Fruit fly (Drosophila melanogaster) whole organism, embryonic: ENCODE measurements around the gene Desat2.
"Not testable (repeated sequence)": the region's sequence is repeated elsewhere in the genome, so short reads cannot be mapped to it uniquely, and the experiment has no call there.

Experiments
- Antp ChIP-seq: fragments of 200-800 bp; sonication (Bioruptor generic); optimal IDR thresholded peaks from 3 replicates; lab custom pipeline; 2016; ENCODE audit warnings: missing biosample characterization, missing genetic modification characterization
- B-H2 ChIP-seq: fragments of 200-800 bp; sonication (Bioruptor generic); optimal IDR thresholded peaks from 2 replicates; lab custom pipeline; 2018; ENCODE audit warnings: missing biosample characterization, mild to moderate bottlenecking, missing genetic modification characterization
- CG10267 ChIP-seq: fragments of 200-800 bp; sonication (Bioruptor generic); optimal IDR thresholded peaks from 2 replicates; lab custom pipeline; 2018; ENCODE audit warnings: missing biosample characterization, mild to moderate bottlenecking, missing genetic modification characterization, moderate library complexity
- CG10565 ChIP-seq: fragments of 200-800 bp; sonication (Bioruptor generic); optimal IDR thresholded peaks from 3 replicates; lab custom pipeline; 2016; ENCODE audit warnings: missing biosample characterization, mild to moderate bottlenecking, missing genetic modification characterization
- CG12391 ChIP-seq: fragments of 200-800 bp; sonication (Bioruptor generic); optimal IDR thresholded peaks from 3 replicates; lab custom pipeline; 2018; ENCODE audit warnings: missing biosample characterization, mild to moderate bottlenecking, missing genetic modification characterization, moderate library complexity
- CG12659 ChIP-seq: fragments of 200-800 bp; sonication (Bioruptor generic); optimal IDR thresholded peaks from 3 replicates; lab custom pipeline; 2017; ENCODE audit warnings: mild to moderate bottlenecking, missing biosample characterization, missing genetic modification reagents, missing genetic modification characterization
- CG13123 ChIP-seq: fragments of 200-800 bp; sonication (Bioruptor generic); optimal IDR thresholded peaks from 2 replicates; lab custom pipeline; 2016; ENCODE audit warnings: missing biosample characterization, missing genetic modification characterization
- CG13287 ChIP-seq: fragments of 200-800 bp; sonication (Bioruptor generic); IDR thresholded peaks from 2 replicates; pipeline ENCODE4 v1.3.6; 2022; ENCODE audit warnings: missing biosample characterization, missing genetic modification characterization; ENCODE audit not compliant: partially characterized antibody
- CG17829 ChIP-seq: fragments of 200-800 bp; optimal IDR thresholded peaks from 2 replicates; lab custom pipeline; 2019; ENCODE audit warnings: missing biosample characterization, mild to moderate bottlenecking, missing genetic modification characterization, moderate library complexity
- CG2129 ChIP-seq: fragments of 200-800 bp; sonication (Bioruptor generic); IDR thresholded peaks from 2 replicates; pipeline ENCODE4 v1.3.6; 2022; ENCODE audit warnings: missing biosample characterization, missing genetic modification characterization; ENCODE audit not compliant: partially characterized antibody
- CG3847 ChIP-seq: fragments of 200-800 bp; sonication (Bioruptor generic); IDR thresholded peaks from 2 replicates; pipeline ENCODE4 v1.3.6; 2022; ENCODE audit warnings: missing biosample characterization, missing genetic modification characterization
- CG6683 ChIP-seq: fragments of 200-800 bp; sonication (Bioruptor generic); optimal IDR thresholded peaks from 2 replicates; lab custom pipeline; 2017; ENCODE audit warnings: missing biosample characterization, mild to moderate bottlenecking, missing genetic modification characterization, missing genetic modification reagents
- CG6813 ChIP-seq: fragments of 200-800 bp; sonication (Bioruptor generic); optimal IDR thresholded peaks from 2 replicates; lab custom pipeline; 2017; ENCODE audit warnings: missing biosample characterization, missing genetic modification characterization, mild to moderate bottlenecking, moderate library complexity, missing genetic modification reagents
- CG7839 ChIP-seq: fragments of 200-800 bp; sonication (Bioruptor generic); optimal IDR thresholded peaks from 3 replicates; lab custom pipeline; 2018; ENCODE audit warnings: missing biosample characterization, mild to moderate bottlenecking, missing genetic modification characterization, moderate library complexity
- Dip2 ChIP-seq: fragments of 200-800 bp; sonication (Bioruptor generic); IDR thresholded peaks from 2 replicates; pipeline ENCODE4 v1.3.6; 2022; ENCODE audit warnings: missing biosample characterization, missing genetic modification characterization
- Dll ChIP-seq: fragments of 200-800 bp; sonication (Bioruptor generic); IDR thresholded peaks from 4 replicates; pipeline ENCODE4 v1.3.6; 2022; ENCODE audit warnings: missing biosample characterization, missing genetic modification characterization; ENCODE audit not compliant: partially characterized antibody
- HLH4C ChIP-seq: fragments of 200-800 bp; sonication (Bioruptor generic); IDR thresholded peaks from 3 replicates; pipeline ENCODE4 v1.3.6; 2022; ENCODE audit warnings: missing biosample characterization, missing genetic modification characterization; ENCODE audit not compliant: partially characterized antibody
- HmgZ ChIP-seq: fragments of 200-800 bp; sonication (Bioruptor generic); optimal IDR thresholded peaks from 2 replicates; lab custom pipeline; 2018; ENCODE audit warnings: missing biosample characterization, mild to moderate bottlenecking, missing genetic modification characterization
- Lpt ChIP-seq: fragments of >200 bp; optimal IDR thresholded peaks from 2 replicates; lab custom pipeline; 2018; ENCODE audit warnings: missing biosample characterization, missing genetic modification characterization
- MESR4 ChIP-seq: fragments of 200-800 bp; sonication (Bioruptor generic); optimal IDR thresholded peaks from 2 replicates; lab custom pipeline; 2018; ENCODE audit warnings: missing biosample characterization, mild to moderate bottlenecking, missing genetic modification characterization, moderate library complexity
- MTF-1 ChIP-seq: fragments of 200-800 bp; sonication (Bioruptor generic); optimal IDR thresholded peaks from 2 replicates; lab custom pipeline; 2018; ENCODE audit warnings: missing biosample characterization, mild to moderate bottlenecking, missing genetic modification characterization, borderline replicate concordance
- Mrtf ChIP-seq: fragments of 200-800 bp; sonication (Bioruptor generic); IDR thresholded peaks from 3 replicates; pipeline ENCODE4 v1.3.6; 2022; ENCODE audit warnings: missing biosample characterization, missing genetic modification characterization
- Neu2 ChIP-seq: fragments of 200-800 bp; sonication (Bioruptor generic); optimal IDR thresholded peaks from 3 replicates; lab custom pipeline; 2016; ENCODE audit warnings: missing biosample characterization, missing genetic modification characterization, borderline replicate concordance
- Pdp1 ChIP-seq, 2 experiments: fragments of 200-800 bp; sonication (Bioruptor generic); optimal IDR thresholded peaks; 3 replicates each; lab custom pipeline; 2016; ENCODE audit warnings: missing biosample characterization in 2 of 2, missing genetic modification characterization in 2 of 2, mild to moderate bottlenecking in 1 of 2, moderate library complexity in 1 of 2
- Rx ChIP-seq: fragments of 200-800 bp; sonication (Bioruptor generic); IDR thresholded peaks from 2 replicates; pipeline ENCODE4 v1.3.6; 2022; ENCODE audit warnings: missing biosample characterization, missing genetic modification characterization
- Sin3A ChIP-seq: fragments of >200 bp; optimal IDR thresholded peaks from 2 replicates; lab custom pipeline; 2018
- Sry-δ ChIP-seq: fragments of 200-800 bp; sonication (Bioruptor generic); optimal IDR thresholded peaks from 2 replicates; lab custom pipeline; 2016; ENCODE audit warnings: missing biosample characterization, missing genetic modification characterization
- Usf ChIP-seq: fragments of 200-800 bp; sonication (Bioruptor generic); optimal IDR thresholded peaks from 2 replicates; lab custom pipeline; 2017; ENCODE audit warnings: missing genotype, missing biosample characterization, missing genetic modification characterization
- gfzf ChIP-seq: fragments of 200-800 bp; sonication (Bioruptor generic); optimal IDR thresholded peaks from 2 replicates; lab custom pipeline; 2016; ENCODE audit warnings: missing biosample characterization, mild to moderate bottlenecking, missing genetic modification characterization, moderate library complexity
- kah ChIP-seq: fragments of 200-800 bp; sonication (Bioruptor generic); optimal IDR thresholded peaks from 2 replicates; lab custom pipeline; 2018; ENCODE audit warnings: missing biosample characterization, mild to moderate bottlenecking, missing genetic modification characterization
- pan ChIP-seq, 4 experiments: fragments of >200 bp in 3 of 4; fragments of 200-800 bp in 1 of 4; sonication (Bioruptor generic) in 1 of 4; optimal IDR thresholded peaks in 3 of 4; IDR thresholded peaks in 1 of 4; 2 replicates each; pipeline versions ENCODE4 v1.3.6 to Lab custom; 2017 to 2022; ENCODE audit warnings: missing biosample characterization in 2 of 4, missing genetic modification characterization in 2 of 4, mixed read lengths in 1 of 4
- pita ChIP-seq: fragments of 200-800 bp; sonication (Bioruptor generic); optimal IDR thresholded peaks from 2 replicates; lab custom pipeline; 2017; ENCODE audit warnings: missing biosample characterization, mild to moderate bottlenecking, missing genetic modification characterization
- pum ChIP-seq: fragments of 200-800 bp; sonication (Bioruptor generic); optimal IDR thresholded peaks from 2 replicates; lab custom pipeline; 2016; ENCODE audit warnings: missing biosample characterization, missing genetic modification characterization
- sc ChIP-seq, 3 experiments: fragments of >200 bp in 2 of 3; fragments of 200-800 bp in 1 of 3; sonication (Bioruptor generic) in 1 of 3; optimal IDR thresholded peaks; 2 replicates in 2 of 3; 3 replicates in 1 of 3; lab custom pipeline; 2017; ENCODE audit warnings: mild to moderate bottlenecking in 1 of 3, missing biosample characterization in 1 of 3, missing genetic modification characterization in 1 of 3, missing genetic modification reagents in 1 of 3
- slbo ChIP-seq: fragments of 200-800 bp; sonication (Bioruptor generic); IDR thresholded peaks from 2 replicates; pipeline ENCODE4 v1.3.6; 2022; ENCODE audit warnings: missing biosample characterization, missing genetic modification characterization
- stwl ChIP-seq: fragments of 200-800 bp; sonication (Bioruptor generic); optimal IDR thresholded peaks from 3 replicates; lab custom pipeline; 2018; ENCODE audit warnings: missing biosample characterization, mild to moderate bottlenecking, missing genetic modification characterization, moderate library complexity

Gene Desat2

DNA sequence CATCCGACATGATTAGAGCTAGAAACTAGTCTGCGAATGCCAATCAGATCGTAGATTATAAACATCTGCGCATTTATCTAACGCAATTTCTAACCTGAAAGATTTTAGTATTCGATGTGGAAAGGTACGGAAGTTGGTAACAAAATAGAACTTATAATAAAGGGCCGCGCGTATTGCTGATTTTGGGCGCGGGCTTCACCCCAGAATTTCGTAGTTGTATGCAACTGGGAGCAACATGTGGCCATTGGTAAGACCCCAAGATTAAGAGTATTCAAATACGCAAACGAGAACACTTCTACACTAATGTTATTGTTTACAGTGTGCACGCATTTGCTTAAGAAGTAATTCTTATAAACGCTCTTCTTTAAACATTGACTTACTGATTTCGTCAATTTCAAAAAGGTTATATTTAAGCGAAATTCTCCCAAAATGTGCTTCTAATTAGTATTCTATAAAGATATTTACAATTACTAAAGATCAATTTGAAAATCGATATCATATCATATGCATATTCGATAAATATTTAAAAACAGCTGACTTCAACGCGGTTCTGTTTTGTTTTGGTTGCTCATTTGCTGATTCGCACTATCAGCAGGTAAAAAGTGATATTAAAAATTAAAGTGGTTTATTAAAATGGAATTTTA lies 24.0 kb downstream of the Desat2 start, which contains the start of the genes CG5961 and Polr3C (continued):
- TF ChIP-seq Neu2 (GFP tag; lab: Kevin White, UChicago): no peak
- TF ChIP-seq CG13123: no peak
- TF ChIP-seq sc (optimal IDR thresholded peaks at IDR 0.05; lab: Kevin White, UChicago): no peak
- no peak for TF ChIP-seq sc (GFP tag; optimal IDR thresholded peaks at IDR 0.05; lab: Kevin White, UChicago)
- TF ChIP-seq HLH4C (GFP tag; lab: Robert Waterston, UW): peak; percentile 33; the same call in 2 of the 3 replicates
- no peak for TF ChIP-seq MTF-1 (GFP tag; lab: Kevin White, UChicago)
- no peak for TF ChIP-seq Pdp1 (GFP tag; optimal IDR thresholded peaks at IDR 0.05; lab: Kevin White, UChicago)
- no peak for TF ChIP-seq CG6813 (GFP tag; lab: Kevin White, UChicago)
- no peak for TF ChIP-seq Rx (GFP tag; lab: Robert Waterston, UW)
- 0 out of 2 replicates have a peak, but pooled peaks have one; percentile 25 for TF ChIP-seq CG2129 (GFP tag; lab: Robert Waterston, UW)
- TF ChIP-seq gfzf (GFP tag; lab: Kevin White, UChicago): peak; percentile 71
- no peak for TF ChIP-seq Antp
- TF ChIP-seq stwl: peak; percentile 63
- TF ChIP-seq slbo (GFP tag; lab: Robert Waterston, UW): no peak
- no peak for TF ChIP-seq Lpt
- TF ChIP-seq CG10565 (GFP tag; lab: Kevin White, UChicago): no peak
- TF ChIP-seq pan (optimal IDR thresholded peaks at IDR 0.05; lab: Kevin White, UChicago): no peak
- no peak for TF ChIP-seq pan (GFP tag; optimal IDR thresholded peaks at IDR 0.05 in 1 of 2, IDR thresholded peaks at IDR 0.05 in 1 of 2)
- no peak for TF ChIP-seq B-H2
- peak; percentile 10 for TF ChIP-seq CG17829
- TF ChIP-seq Sin3A (lab: Kevin White, UChicago): no peak
- peak; percentile 43; the same call in 2 of the 4 replicates for TF ChIP-seq Dll (GFP tag; lab: Robert Waterston, UW)
- peak; percentile 35 for TF ChIP-seq CG12659 (GFP tag; lab: Kevin White, UChicago)
- TF ChIP-seq CG13287 (GFP tag; lab: Robert Waterston, UW): peak; percentile 72
- peak; percentile 67 for TF ChIP-seq kah
- no peak for TF ChIP-seq CG7839 (tag; lab: Kevin White, UChicago)
- TF ChIP-seq CG12391 (tag; lab: Kevin White, UChicago): peak; percentile 6
- TF ChIP-seq Usf: no peak
- peak; percentile 24 for TF ChIP-seq HmgZ (tag; lab: Kevin White, UChicago)
- peak; percentile 41 for TF ChIP-seq Sry-δ (GFP tag; lab: Kevin White, UChicago)
- peak; percentile 71 for TF ChIP-seq MESR4
- TF ChIP-seq CG6683: no peak
- TF ChIP-seq pum (GFP tag; lab: Kevin White, UChicago): no peak
- no peak for TF ChIP-seq CG3847
- peak; percentile 45 for TF ChIP-seq CG10267 (tag; lab: Kevin White, UChicago)

DNA sequence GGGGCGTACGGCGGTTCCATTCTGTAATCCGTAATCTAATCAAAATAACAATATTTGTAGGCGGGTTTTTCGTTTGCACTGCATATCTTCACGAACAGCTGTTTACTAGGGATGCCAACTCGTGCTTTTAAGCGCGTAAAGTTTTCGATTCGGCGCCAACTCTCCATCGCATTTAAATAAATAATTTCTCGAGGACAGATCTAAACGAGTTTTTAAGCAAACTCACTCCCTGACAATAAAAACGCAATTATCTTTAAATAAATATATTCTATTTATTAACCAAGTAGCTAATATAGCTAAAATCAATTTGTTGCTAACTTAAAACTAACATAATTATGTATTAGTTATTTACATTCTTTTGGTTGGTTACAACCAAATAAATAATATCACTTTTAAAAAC lies 29.1 kb downstream of the Desat2 start, which contains the start of gene CG5608:
Gene CG5608 (minus strand): TSS at position 101 of the 400 bp plus-strand sequence.
- not testable (repeated sequence) for TF ChIP-seq pita (GFP tag; lab: Kevin White, UChicago); Mrtf (GFP tag; lab: Robert Waterston, UW); Dip2
